Worm (Caenorhabditis elegans) whole organism, midembryonic: ENCODE measurements around the gene C49H3.4.

Experiments
- T22C8.4 ChIP-seq: fragments of 200-800 bp; sonication (Bioruptor generic); IDR thresholded peaks from 2 replicates; pipeline ENCODE4 v1.3.6; 2022; ENCODE audit warnings: missing genetic modification characterization, missing compliant biosample characterization
- cog-1 ChIP-seq: sonication (generic microtip); optimal IDR thresholded peaks from 2 replicates; lab custom pipeline; 2016; ENCODE audit warnings: missing genetic modification characterization, missing compliant biosample characterization
- flt-1 ChIP-seq: fragments of 200-800 bp; sonication (Bioruptor generic); IDR thresholded peaks from 2 replicates; pipeline ENCODE4 v1.3.6; 2022; ENCODE audit warnings: missing genetic modification characterization, missing compliant biosample characterization
- klf-2 ChIP-seq: fragments of 200-800 bp; sonication (Bioruptor generic); conservative IDR thresholded peaks from 2 replicates; pipeline ENCODE4 v1.3.6; 2022; ENCODE audit warnings: missing genetic modification reagents, missing genetic modification characterization, missing compliant biosample characterization
- med-1 ChIP-seq: sonication (generic microtip); optimal IDR thresholded peaks from 2 replicates; lab custom pipeline; 2017; ENCODE audit warnings: missing genetic modification characterization, mild to moderate bottlenecking, missing compliant biosample characterization, antibody characterized with exemption, missing genetic modification reagents; ENCODE audit not compliant: insufficient read depth
- ref-1 ChIP-seq: fragments of 200-800 bp; sonication (Bioruptor generic); conservative IDR thresholded peaks from 2 replicates; pipeline ENCODE4 v1.3.6; 2022; ENCODE audit warnings: missing genetic modification reagents, missing genetic modification characterization, missing compliant biosample characterization
- tab-1 ChIP-seq: fragments of 200-800 bp; sonication (Bioruptor generic); IDR thresholded peaks from 2 replicates; pipeline ENCODE4 v1.3.6; 2022; ENCODE audit warnings: missing genetic modification characterization, missing compliant biosample characterization
- ztf-23 ChIP-seq: fragments of 200-800 bp; sonication (Bioruptor generic); IDR thresholded peaks from 2 replicates; pipeline ENCODE4 v1.3.6; 2022; ENCODE audit warnings: missing genetic modification reagents, missing genetic modification characterization, missing compliant biosample characterization
- ztf-29 ChIP-seq: fragments of 200-800 bp; sonication (Bioruptor generic); IDR thresholded peaks from 2 replicates; pipeline ENCODE4 v1.3.6; 2022; ENCODE audit warnings: missing genetic modification reagents, missing genetic modification characterization, missing compliant biosample characterization

C49H3.4 gene

DNA sequence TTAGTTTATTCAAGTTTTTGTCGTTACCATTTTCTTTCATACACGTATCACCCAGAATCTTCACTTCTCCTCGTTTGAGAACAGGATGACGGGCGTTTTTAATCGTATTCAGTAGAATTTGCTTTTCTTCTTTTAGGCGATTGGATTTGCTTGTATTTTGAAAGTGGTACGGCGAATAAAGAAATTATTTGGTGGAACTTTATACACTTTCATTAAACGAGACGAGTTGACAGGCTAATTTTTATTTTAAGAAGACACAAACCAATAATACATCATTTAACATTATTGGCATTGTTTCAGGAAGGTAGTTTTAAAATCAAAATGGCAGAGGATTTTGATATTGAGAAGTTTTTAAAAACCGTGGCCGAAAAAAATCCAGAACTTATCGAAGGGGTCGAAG, at the start of gene C49H3.4:
TSS of gene C49H3.4 (plus strand) at position 301 of the 400 bp plus-strand sequence.
- no peak for TF ChIP-seq ztf-29 (GFP tag; lab: Robert Waterston, UW)
- no peak for TF ChIP-seq flt-1 (GFP tag; lab: Robert Waterston, UW)
- TF ChIP-seq med-1 = no peak
- no peak for TF ChIP-seq tab-1 (GFP tag; lab: Robert Waterston, UW)
- TF ChIP-seq cog-1 (tag; lab: Kevin White, UChicago) = no peak

DNA sequence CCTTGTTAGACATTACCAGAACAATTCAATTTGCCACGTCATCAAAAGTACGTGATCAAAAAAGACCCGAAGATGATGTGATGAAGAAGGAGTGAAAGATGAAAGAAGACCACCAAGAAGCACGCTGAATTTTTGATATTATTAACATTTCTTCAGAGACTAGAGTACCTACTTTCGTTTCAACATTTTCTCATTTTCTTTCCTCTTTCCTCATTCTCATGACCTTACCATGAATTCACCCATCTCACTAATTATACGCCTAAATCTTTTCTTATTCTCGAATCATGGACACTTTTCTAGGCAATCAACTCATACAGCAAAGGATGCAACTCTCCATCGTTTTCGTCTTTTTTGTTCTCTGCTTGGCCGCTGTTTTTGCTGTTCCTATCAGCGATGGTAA, 46.5 kb upstream of the C49H3.4 start, which contains the start of gene flp-10:
TSS of gene flp-10 (plus strand) at position 301 of the 400 bp plus-strand sequence.
- TF ChIP-seq cog-1 (tag; lab: Kevin White, UChicago) = no peak
- no peak for TF ChIP-seq med-1
- no peak for TF ChIP-seq ztf-23 (GFP tag; lab: Robert Waterston, UW)
- TF ChIP-seq klf-2 = no peak
- no peak for TF ChIP-seq flt-1 (GFP tag; lab: Robert Waterston, UW)
- no peak for TF ChIP-seq T22C8.4 (GFP tag; lab: Robert Waterston, UW)
- no peak for TF ChIP-seq ref-1
- no peak for TF ChIP-seq ztf-29 (GFP tag; lab: Robert Waterston, UW)

DNA sequence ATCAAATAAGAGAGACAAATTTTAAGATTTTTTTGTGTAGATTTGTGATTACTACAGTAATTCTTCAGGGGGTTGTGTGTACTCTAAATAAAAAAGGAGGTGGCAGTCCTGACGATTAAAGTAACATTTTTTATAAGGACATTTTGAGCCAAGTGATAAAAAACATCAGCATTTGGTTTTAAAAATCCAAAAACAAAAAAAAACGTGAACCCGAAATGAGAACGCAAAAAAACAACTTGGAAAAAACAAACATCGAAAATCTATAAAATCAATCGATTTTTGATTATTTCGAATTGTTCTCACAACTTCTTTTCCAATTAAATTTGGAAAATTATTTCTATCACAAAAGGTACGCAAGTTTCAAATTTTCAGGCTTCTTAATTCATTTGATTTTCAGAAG, 44.6 kb upstream of the C49H3.4 start, which contains the start of gene T06C10.3:
TSS of gene T06C10.3 (plus strand) at position 301 of the 400 bp plus-strand sequence.
- TF ChIP-seq ref-1 (no peak), cog-1 (tag; lab: Kevin White, UChicago) (no peak), ztf-29 (GFP tag; lab: Robert Waterston, UW) (no peak), ztf-23 (GFP tag; lab: Robert Waterston, UW) (no peak), klf-2 (no peak), flt-1 (GFP tag; lab: Robert Waterston, UW) (no peak), tab-1 (GFP tag; lab: Robert Waterston, UW) (no peak), med-1 (no peak), T22C8.4 (GFP tag; lab: Robert Waterston, UW) (no peak)

DNA sequence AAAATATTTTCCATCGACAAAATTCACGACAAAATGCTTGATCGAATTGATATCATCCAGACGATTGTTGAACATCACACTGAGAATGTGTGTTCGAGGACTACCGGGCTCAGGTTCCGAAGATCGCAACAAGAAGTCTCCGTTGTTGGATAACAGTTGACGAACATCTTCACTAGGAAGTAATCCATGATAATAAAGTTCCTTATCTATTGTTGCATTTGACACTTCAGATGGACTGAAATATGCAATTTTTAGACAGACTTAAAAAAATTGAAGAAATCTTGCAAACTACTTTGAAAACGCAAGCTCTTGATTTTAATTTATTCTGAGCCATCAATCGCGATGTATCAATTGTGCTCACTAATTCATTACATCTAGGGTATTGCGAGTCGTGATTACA, 37.8 kb upstream of the C49H3.4 start:
- no peak for TF ChIP-seq T22C8.4 (GFP tag; lab: Robert Waterston, UW)
- TF ChIP-seq ztf-23 (GFP tag; lab: Robert Waterston, UW) = no peak
- no peak for TF ChIP-seq ref-1
- TF ChIP-seq ztf-29 (GFP tag; lab: Robert Waterston, UW) = no peak

DNA sequence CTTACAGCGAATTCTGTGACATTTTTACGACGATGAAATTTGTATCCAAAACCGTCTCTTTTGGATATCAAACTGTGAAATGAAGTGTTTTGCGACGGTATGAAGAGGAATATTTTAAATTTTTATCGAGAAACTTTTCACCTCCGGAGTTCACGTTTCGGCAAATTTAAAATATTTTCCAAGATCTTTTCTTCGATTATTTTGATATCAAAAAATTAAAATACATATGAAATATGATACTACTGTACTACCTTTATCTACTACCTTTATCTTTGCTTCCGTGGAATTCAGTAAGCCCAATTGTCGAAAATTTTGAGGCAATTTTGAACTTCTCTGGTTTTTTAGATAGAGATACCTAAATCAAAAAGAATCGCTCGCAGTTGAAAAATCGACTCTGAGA, 37.3 kb upstream of the C49H3.4 start, which contains the start of gene kin-26:
TSS of gene kin-26 (minus strand) at position 101 of the 400 bp plus-strand sequence.
- TF ChIP-seq med-1 = no peak
- TF ChIP-seq ztf-23 (GFP tag; lab: Robert Waterston, UW) = no peak
- no peak for TF ChIP-seq ztf-29 (GFP tag; lab: Robert Waterston, UW)

DNA sequence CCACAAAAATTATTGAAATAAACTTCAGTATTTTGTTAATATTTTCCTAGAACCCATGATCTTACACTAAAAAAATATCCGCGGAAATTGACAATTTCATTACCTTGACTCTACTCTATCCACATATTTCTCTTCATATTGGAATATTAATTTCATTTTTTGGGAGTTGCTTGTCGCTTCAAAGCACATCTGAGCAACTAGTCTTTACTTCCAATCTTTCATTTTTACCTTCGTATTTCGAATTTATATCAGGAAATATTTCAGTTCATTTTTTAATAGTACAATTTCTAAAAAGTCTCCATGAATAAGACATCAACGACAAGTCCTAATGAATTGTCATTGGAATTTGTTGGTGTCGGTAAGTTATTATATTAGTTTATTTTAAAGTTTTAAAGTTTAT, 36.1 kb upstream of the C49H3.4 start, which contains the start of gene srt-73:
TSS of gene srt-73 (plus strand) at position 301 of the 400 bp plus-strand sequence.
- TF ChIP-seq T22C8.4 (GFP tag; lab: Robert Waterston, UW) (no peak), klf-2 (no peak), ztf-29 (GFP tag; lab: Robert Waterston, UW) (no peak), tab-1 (GFP tag; lab: Robert Waterston, UW) (no peak), ref-1 (no peak), med-1 (no peak), ztf-23 (GFP tag; lab: Robert Waterston, UW) (no peak), cog-1 (tag; lab: Kevin White, UChicago) (no peak), flt-1 (GFP tag; lab: Robert Waterston, UW) (no peak)

DNA sequence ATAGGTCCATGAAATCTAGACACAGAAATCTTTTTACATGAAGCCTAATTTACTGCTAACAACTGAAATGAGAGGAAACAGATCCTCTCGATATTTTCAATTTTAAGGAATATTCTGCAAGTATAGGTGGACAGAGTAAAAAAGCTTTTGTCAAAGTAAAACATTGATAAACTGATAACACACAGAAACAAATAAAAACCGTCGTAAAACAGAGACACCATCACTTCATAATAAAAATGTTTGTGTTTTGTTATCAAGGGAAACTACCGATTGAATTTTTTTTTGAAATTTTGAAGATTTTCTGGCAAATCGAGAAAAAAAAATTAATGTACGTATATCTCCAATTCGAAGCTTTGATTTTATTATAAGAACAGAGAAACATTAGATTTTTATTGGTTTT, 33.9 kb upstream of the C49H3.4 start:
- TF ChIP-seq ref-1 = no peak
- TF ChIP-seq flt-1 (GFP tag; lab: Robert Waterston, UW) = no peak
- no peak for TF ChIP-seq ztf-23 (GFP tag; lab: Robert Waterston, UW)
- no peak for TF ChIP-seq med-1

DNA sequence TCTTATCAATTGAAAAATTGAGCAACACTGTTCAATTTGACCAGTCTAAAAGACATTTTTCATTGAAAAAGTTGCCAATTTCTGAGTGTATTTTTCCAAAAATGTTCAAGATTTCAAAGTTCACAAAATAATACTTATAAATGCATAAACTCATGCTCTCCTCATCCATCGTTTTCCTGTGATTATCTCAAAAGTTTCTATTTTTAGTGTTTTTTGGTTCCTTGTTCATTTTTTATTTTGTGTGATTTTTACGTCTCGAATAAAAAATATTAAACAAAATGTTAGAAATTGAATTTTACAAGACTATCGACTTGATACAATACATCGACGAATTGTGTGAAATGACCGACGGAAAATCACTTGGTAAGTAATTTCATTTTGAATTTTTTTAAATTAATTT, 33.4 kb upstream of the C49H3.4 start, which contains the start of gene atic-1:
TSS of gene atic-1 (plus strand) at position 301 of the 400 bp plus-strand sequence.
- TF ChIP-seq ref-1 (no peak), flt-1 (GFP tag; lab: Robert Waterston, UW) (no peak), cog-1 (tag; lab: Kevin White, UChicago) (no peak), ztf-23 (GFP tag; lab: Robert Waterston, UW) (no peak), klf-2 (no peak), T22C8.4 (GFP tag; lab: Robert Waterston, UW) (no peak), ztf-29 (GFP tag; lab: Robert Waterston, UW) (no peak), tab-1 (GFP tag; lab: Robert Waterston, UW) (no peak), med-1 (no peak)

DNA sequence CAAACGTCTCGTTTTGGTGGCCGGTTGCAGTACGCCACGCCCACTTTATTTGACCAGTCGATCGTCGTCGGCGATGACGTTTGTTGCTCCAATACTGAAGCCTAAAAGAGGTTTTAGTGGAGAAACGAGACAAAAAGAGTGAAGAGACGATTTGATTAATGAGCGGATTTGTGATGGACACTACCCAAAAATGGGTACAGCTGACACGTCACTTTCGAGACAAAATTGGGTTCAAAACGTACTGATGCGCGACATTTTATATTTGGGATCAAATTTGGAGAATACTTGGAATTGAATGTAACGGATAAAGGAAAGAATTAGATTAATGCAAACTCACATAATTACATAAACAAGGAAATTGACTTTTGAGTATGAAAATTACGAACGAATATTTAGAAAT, 17.6 kb upstream of the C49H3.4 start, which contains the start of gene ilys-4:
TSS of gene ilys-4 (minus strand) at position 101 of the 400 bp plus-strand sequence.
- TF ChIP-seq flt-1 (GFP tag; lab: Robert Waterston, UW) (no peak), med-1 (no peak), ztf-23 (GFP tag; lab: Robert Waterston, UW) (no peak), ztf-29 (GFP tag; lab: Robert Waterston, UW) (no peak), tab-1 (GFP tag; lab: Robert Waterston, UW) (no peak)

DNA sequence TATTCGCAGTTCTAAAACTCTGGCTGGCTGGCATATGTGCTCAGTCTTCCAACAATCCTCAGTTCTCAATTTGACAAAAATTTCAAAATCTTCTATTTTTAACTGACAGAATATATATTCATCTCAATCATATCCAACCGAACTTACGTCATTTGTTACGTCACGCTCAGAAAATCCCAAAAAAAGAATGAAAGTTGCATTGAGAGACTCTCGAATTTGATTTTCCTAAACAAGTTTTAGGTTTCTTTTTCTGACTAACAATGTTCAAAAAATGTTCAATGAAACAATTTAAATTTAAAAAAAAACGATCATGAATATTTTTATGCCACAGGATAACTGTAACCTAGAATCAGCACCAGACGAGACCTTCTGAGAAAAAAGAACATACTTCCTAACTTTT, 17.1 kb upstream of the C49H3.4 start:
- TF ChIP-seq cog-1 (tag; lab: Kevin White, UChicago) (no peak), ref-1 (no peak), tab-1 (GFP tag; lab: Robert Waterston, UW) (no peak), T22C8.4 (GFP tag; lab: Robert Waterston, UW) (no peak), ztf-23 (GFP tag; lab: Robert Waterston, UW) (no peak), flt-1 (GFP tag; lab: Robert Waterston, UW) (no peak), ztf-29 (GFP tag; lab: Robert Waterston, UW) (no peak), klf-2 (no peak), med-1 (no peak)

DNA sequence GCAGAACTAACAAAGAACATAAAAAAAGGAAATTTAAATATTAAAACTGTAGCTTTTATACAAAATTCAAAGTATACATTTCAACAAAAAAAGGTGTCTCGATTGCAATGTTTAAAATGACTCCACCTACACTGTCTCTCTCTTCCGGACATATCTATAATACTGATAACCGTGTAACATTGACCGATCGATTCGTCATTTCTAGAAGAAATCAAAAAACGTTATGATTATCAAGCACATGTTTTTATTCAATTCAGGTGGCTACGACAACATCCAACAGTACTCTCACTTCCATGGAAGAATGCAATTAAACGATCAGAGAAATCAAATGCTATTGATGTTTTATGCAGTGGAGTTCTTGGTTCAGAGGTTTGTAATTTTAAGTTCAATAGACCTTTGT, 16.6 kb upstream of the C49H3.4 start:
- TF ChIP-seq ztf-23 (GFP tag; lab: Robert Waterston, UW) (no peak), med-1 (no peak), cog-1 (tag; lab: Kevin White, UChicago) (no peak), ztf-29 (GFP tag; lab: Robert Waterston, UW) (no peak), tab-1 (GFP tag; lab: Robert Waterston, UW) (no peak), T22C8.4 (GFP tag; lab: Robert Waterston, UW) (no peak), klf-2 (no peak), ref-1 (no peak)
